Fruit fly (Drosophila melanogaster): ENCODE measurements around the gene CG1578.
A peak's percentile ranks its signal among the peaks of the same experiment; 100 is the strongest.

Gene CG1578

dm6 chrX:11848507-11849264, 32.3 kb upstream of the CG1578 start (continued):
- TF ChIP-seq stwl (tag; optimal IDR thresholded peaks at IDR 0.05): no peak
- no peak for TF ChIP-seq Bdp1 (GFP tag; optimal IDR thresholded peaks at IDR 0.05)
- no peak for TF ChIP-seq Elba2 (GFP tag; optimal IDR thresholded peaks at IDR 0.05)
- TF ChIP-seq sd (tag; optimal IDR thresholded peaks at IDR 0.05): peak; percentile 72
- TF ChIP-seq CrebB (tag; optimal IDR thresholded peaks at IDR 0.05): no peak
- TF ChIP-seq CHES-1-like (GFP tag; optimal IDR thresholded peaks at IDR 0.05): no peak
- peak; percentile 48 for TF ChIP-seq Fer3 (tag; optimal IDR thresholded peaks at IDR 0.05)
- no peak for TF ChIP-seq cg (GFP tag; optimal IDR thresholded peaks at IDR 0.05)
- no peak for TF ChIP-seq Drgx (GFP tag; IDR thresholded peaks at IDR 0.05)
- TF ChIP-seq luna (GFP tag; optimal IDR thresholded peaks at IDR 0.05): no peak
- TF ChIP-seq CG1233 (GFP tag; optimal IDR thresholded peaks at IDR 0.05): peak; percentile 16
- TF ChIP-seq CG4617 (GFP tag; optimal IDR thresholded peaks at IDR 0.05; ENCODE audit: borderline replicate concordance): no peak
- no peak for TF ChIP-seq pzg (GFP tag; optimal IDR thresholded peaks at IDR 0.05)
- TF ChIP-seq Trl (optimal IDR thresholded peaks at IDR 0.05): peak in 1 of 2 experiments; percentile 11
- no peak for TF ChIP-seq Trl (GFP tag; optimal IDR thresholded peaks at IDR 0.05)
- no peak for TF ChIP-seq chif (GFP tag; optimal IDR thresholded peaks at IDR 0.05)
- no peak for TF ChIP-seq CG10431 (GFP tag; optimal IDR thresholded peaks at IDR 0.05)
- TF ChIP-seq CG7928 (GFP tag; optimal IDR thresholded peaks at IDR 0.05): no peak
- TF ChIP-seq pfk (GFP tag; optimal IDR thresholded peaks at IDR 0.05): no peak
- TF ChIP-seq CG10959 (GFP tag; IDR thresholded peaks at IDR 0.05): no peak
- TF ChIP-seq stc (GFP tag; IDR thresholded peaks at IDR 0.05): peak; percentile 77
- TF ChIP-seq dm (GFP tag; optimal IDR thresholded peaks at IDR 0.05): no peak
- TF ChIP-seq croc (GFP tag; conservative IDR thresholded peaks at IDR 0.05): no peak
- no peak for TF ChIP-seq ci (GFP tag; IDR thresholded peaks at IDR 0.05)
- TF ChIP-seq gcm (GFP tag; optimal IDR thresholded peaks at IDR 0.05): peak; percentile 16
- peak; percentile 30 for TF ChIP-seq HHEX (GFP tag; optimal IDR thresholded peaks at IDR 0.05)
- peak; percentile 76 for TF ChIP-seq CG11504 (tag; optimal IDR thresholded peaks at IDR 0.05)
- 0 out of 3 replicates have a peak, but pooled peaks have one; percentile 20 for TF ChIP-seq otp (GFP tag; IDR thresholded peaks at IDR 0.05)
- TF ChIP-seq sug (tag; optimal IDR thresholded peaks at IDR 0.05): no peak
- TF ChIP-seq Sox100B (GFP tag; optimal IDR thresholded peaks at IDR 0.05): peak; percentile 51
- TF ChIP-seq Camta (GFP tag; optimal IDR thresholded peaks at IDR 0.05): no peak
- TF ChIP-seq MESR4 (GFP tag; optimal IDR thresholded peaks at IDR 0.05): no peak
- TF ChIP-seq crc (GFP tag; optimal IDR thresholded peaks at IDR 0.05): no peak
- peak; percentile 79 for TF ChIP-seq Sox102F (GFP tag; optimal IDR thresholded peaks at IDR 0.05)
- no peak for TF ChIP-seq vfl (GFP tag; optimal IDR thresholded peaks at IDR 0.05)
- TF ChIP-seq chn (GFP tag; optimal IDR thresholded peaks at IDR 0.05): no peak
- TF ChIP-seq CG17802 (tag; optimal IDR thresholded peaks at IDR 0.05): no peak
- TF ChIP-seq fd64A (GFP tag; optimal IDR thresholded peaks at IDR 0.05): no peak
- no peak for TF ChIP-seq ranshi (GFP tag; IDR thresholded peaks at IDR 0.05)
- TF ChIP-seq Dip3 (GFP tag; optimal IDR thresholded peaks at IDR 0.05): no peak
- TF ChIP-seq dan (GFP tag; IDR thresholded peaks at IDR 0.05): no peak
- TF ChIP-seq kay (GFP tag; optimal IDR thresholded peaks at IDR 0.05): no peak
- peak; percentile 55 for TF ChIP-seq row (GFP tag; IDR thresholded peaks at IDR 0.05)
- no peak for TF ChIP-seq CG3163 (GFP tag; optimal IDR thresholded peaks at IDR 0.05)
- no peak for TF ChIP-seq sc (optimal IDR thresholded peaks at IDR 0.05)
- no peak for TF ChIP-seq sc (GFP tag; optimal IDR thresholded peaks at IDR 0.05)
- TF ChIP-seq CG12071 (GFP tag; optimal IDR thresholded peaks at IDR 0.05): peak; percentile 4
- TF ChIP-seq lmd (GFP tag; IDR thresholded peaks at IDR 0.05): peak; percentile 42; the same call in 1 of the 2 replicates
- 0 out of 2 replicates have a peak, but pooled peaks have one; percentile 43 for TF ChIP-seq Atf6 (GFP tag; IDR thresholded peaks at IDR 0.05)
- TF ChIP-seq jumu (GFP tag; optimal IDR thresholded peaks at IDR 0.05): no peak
- no peak for TF ChIP-seq Dll (GFP tag; IDR thresholded peaks at IDR 0.05; ENCODE audit: partially characterized antibody)

All from whole organism, embryonic.